Worm (Caenorhabditis elegans): Measurements from ENCODE around the gene dnj-16.
A peak's percentile ranks its signal among the peaks of the same experiment; 100 is the strongest.

Gene dnj-16

DNA sequence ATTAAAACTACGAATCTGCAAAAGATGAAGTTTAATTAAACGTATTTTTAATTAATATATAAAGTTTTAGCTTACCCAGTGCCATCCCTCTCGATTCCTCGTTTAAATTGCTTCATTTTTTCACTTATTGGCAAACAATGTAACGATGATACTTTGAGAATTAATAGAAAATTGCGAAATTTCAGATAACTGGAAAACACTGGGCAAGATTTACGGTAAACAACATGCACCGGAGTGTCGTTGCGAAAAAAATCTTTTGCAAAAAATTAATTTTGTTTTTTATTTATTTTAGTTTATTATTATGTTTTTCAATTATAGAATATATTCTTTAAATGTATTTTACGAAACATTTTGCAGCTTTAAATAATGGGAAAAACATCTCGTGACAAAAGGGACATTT, 13.1 kb downstream of the dnj-16 start, which contains the start of the genes pelo-1 and R74.7:
Gene pelo-1, minus strand, starts transcription at position 151 of the 400 bp plus-strand sequence.
Gene R74.7, plus strand, starts transcription at position 358 of the 400 bp plus-strand sequence.
- TF ChIP-seq W03F9.2 (tag; optimal IDR thresholded peaks at IDR 0.05) = no peak
- TF ChIP-seq dao-5 (tag; optimal IDR thresholded peaks at IDR 0.05) = no peak

DNA sequence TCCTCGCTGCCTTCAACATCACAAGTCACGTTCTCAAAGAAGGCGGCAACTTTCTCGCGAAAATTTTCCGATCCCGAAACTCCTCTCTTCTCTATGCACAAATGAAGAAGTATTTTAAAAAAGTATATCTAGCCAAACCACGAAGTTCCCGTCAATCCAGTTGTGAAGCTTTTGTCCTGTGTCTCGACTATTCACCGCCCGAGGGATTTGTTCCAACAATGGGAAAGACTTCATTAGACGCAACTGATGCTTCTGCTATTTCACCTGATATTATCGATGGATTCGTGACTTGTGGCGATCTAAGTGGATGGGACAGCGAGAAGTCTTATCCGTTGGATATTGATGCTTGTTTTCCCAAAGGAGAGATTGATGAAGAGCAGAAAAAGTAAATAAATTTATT, 14.0 kb downstream of the dnj-16 start:
- no peak for TF ChIP-seq W03F9.2 (tag; optimal IDR thresholded peaks at IDR 0.05)
- no peak for TF ChIP-seq dao-5 (tag; optimal IDR thresholded peaks at IDR 0.05)
- no peak for TF ChIP-seq him-1 (tag; optimal IDR thresholded peaks at IDR 0.05)

DNA sequence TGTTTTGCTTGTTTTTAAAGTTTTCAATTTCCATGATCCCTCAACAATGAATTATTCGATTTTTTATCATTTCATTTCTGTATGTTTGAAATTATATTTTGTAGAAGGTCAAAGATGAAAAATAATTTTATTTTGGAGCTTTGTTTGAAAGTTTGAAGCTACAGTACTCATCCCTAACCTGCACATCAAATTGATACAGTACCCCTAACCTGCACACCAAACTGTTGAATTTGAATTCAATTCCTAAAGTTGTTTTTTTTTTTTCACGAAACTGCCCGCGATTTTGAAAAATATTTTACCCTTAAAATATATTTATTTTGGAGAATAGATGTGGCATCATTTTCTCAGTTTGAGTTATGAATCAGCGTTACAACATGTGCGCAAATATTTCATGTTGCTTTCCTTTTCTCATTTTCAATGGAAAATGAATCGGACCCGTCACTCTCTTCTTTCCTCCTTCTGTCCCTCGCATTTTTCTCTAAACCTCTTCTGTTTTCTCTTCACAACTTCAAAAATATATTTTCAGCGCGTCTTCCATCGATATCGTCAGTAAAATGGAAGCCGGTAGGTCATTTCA, 14.9 kb downstream of the dnj-16 start, which contains the start of gene R74.8:
Gene R74.8, plus strand, starts transcription at position 527 of the 577 bp plus-strand sequence.
- peak; percentile 36 for TF ChIP-seq W03F9.2 (tag; optimal IDR thresholded peaks at IDR 0.05)
- no peak for TF ChIP-seq dao-5 (tag; optimal IDR thresholded peaks at IDR 0.05)
- no peak for TF ChIP-seq him-1 (tag; optimal IDR thresholded peaks at IDR 0.05)

ce11 chrIII:4208210-4208609, 17.3 kb downstream of the dnj-16 start:
- TF ChIP-seq him-1 (tag; optimal IDR thresholded peaks at IDR 0.05) = no peak
- no peak for TF ChIP-seq dao-5 (tag; optimal IDR thresholded peaks at IDR 0.05)
- TF ChIP-seq W03F9.2 (tag; optimal IDR thresholded peaks at IDR 0.05) = no peak

ce11 chrIII:4209188-4209587, 18.2 kb downstream of the dnj-16 start, which contains the start of gene phlp-2:
Gene phlp-2 (plus strand): TSS chrIII:4209488.
- TF ChIP-seq W03F9.2 (tag; optimal IDR thresholded peaks at IDR 0.05) (no peak), him-1 (tag; optimal IDR thresholded peaks at IDR 0.05) (no peak), dao-5 (tag; optimal IDR thresholded peaks at IDR 0.05) (no peak)

- TF ChIP-seq W03F9.2 (tag; optimal IDR thresholded peaks at IDR 0.05) (no peak), him-1 (tag; optimal IDR thresholded peaks at IDR 0.05) (no peak), dao-5 (tag; optimal IDR thresholded peaks at IDR 0.05) (no peak)
These were observed 19.7 kb downstream of the dnj-16 start for ce11 chrIII:4210661-4211060.

DNA sequence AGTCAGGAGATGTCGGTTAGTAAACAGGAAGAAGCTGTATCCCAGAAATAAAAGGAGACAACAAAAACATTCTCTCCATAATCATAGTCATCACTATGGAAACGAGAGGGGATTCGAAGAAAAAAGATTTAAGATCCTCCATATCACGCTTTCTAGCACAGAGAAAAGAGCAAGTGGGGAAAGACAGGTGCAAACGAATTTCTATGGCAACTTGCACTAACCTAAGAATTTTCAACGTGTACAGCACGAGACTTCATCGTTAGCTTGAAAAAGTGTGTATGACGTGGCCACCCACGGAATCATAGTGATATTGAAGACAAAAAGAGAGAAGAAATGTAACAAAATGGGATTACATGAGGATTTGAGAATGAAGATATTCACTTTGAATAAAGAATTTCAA, 29.9 kb downstream of the dnj-16 start:
- no peak for TF ChIP-seq him-1 (tag; optimal IDR thresholded peaks at IDR 0.05)
- TF ChIP-seq dao-5 (tag; optimal IDR thresholded peaks at IDR 0.05) = no peak
- TF ChIP-seq W03F9.2 (tag; optimal IDR thresholded peaks at IDR 0.05) = no peak

ce11 chrIII:4221527-4221926, 30.6 kb downstream of the dnj-16 start:
- no peak for TF ChIP-seq W03F9.2 (tag; optimal IDR thresholded peaks at IDR 0.05)
- no peak for TF ChIP-seq him-1 (tag; optimal IDR thresholded peaks at IDR 0.05)
- no peak for TF ChIP-seq dao-5 (tag; optimal IDR thresholded peaks at IDR 0.05)

DNA sequence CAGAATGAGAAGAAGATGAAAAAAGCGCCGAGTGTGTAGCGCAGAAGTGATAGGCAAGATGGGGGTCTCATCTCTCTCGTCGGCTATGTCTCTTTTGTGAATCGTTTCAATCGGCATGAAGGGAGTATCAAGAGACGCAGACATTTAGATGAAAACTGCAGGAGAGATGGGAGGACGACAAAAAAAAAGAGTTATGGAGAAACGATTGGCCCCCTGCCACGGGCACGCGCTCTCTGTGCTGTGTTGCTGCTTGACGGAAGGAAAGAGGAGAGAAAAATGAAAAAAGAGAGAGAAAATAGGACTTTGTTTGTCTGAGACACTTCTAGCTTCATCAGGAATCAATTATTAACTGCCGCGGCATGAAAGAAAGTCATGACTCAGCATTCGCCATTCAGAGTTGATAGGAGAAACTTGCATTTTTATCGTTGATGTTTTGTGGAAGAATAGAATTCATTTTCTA, 32.8 kb downstream of the dnj-16 start:
- TF ChIP-seq W03F9.2 (tag; optimal IDR thresholded peaks at IDR 0.05) (peak; percentile 41), him-1 (tag; optimal IDR thresholded peaks at IDR 0.05) (peak; percentile 71), dao-5 (tag; optimal IDR thresholded peaks at IDR 0.05) (no peak)

- TF ChIP-seq dao-5 (tag; optimal IDR thresholded peaks at IDR 0.05) (no peak), him-1 (tag; optimal IDR thresholded peaks at IDR 0.05) (no peak), W03F9.2 (tag; optimal IDR thresholded peaks at IDR 0.05) (no peak)
These were observed 33.8 kb downstream of the dnj-16 start for ce11 chrIII:4224722-4225121.

ce11 chrIII:4227363-4227762, 36.4 kb downstream of the dnj-16 start:
- TF ChIP-seq him-1 (tag; optimal IDR thresholded peaks at IDR 0.05) = no peak
- no peak for TF ChIP-seq W03F9.2 (tag; optimal IDR thresholded peaks at IDR 0.05)
- TF ChIP-seq dao-5 (tag; optimal IDR thresholded peaks at IDR 0.05) = no peak

- no peak for TF ChIP-seq him-1 (tag; optimal IDR thresholded peaks at IDR 0.05)
These were observed 37.1 kb downstream of the dnj-16 start, which contains the start of gene mpk-1 for ce11 chrIII:4228008-4228407. Gene mpk-1 (minus strand): TSS chrIII:4228108.

ce11 chrIII:4228841-4229240, 37.9 kb downstream of the dnj-16 start, which contains the start of gene F43C1.5:
Gene F43C1.5 (plus strand): TSS chrIII:4229141.
- TF ChIP-seq dao-5 (tag; optimal IDR thresholded peaks at IDR 0.05) (no peak), W03F9.2 (tag; optimal IDR thresholded peaks at IDR 0.05) (no peak), him-1 (tag; optimal IDR thresholded peaks at IDR 0.05) (no peak)

ce11 chrIII:4230092-4230491, 39.2 kb downstream of the dnj-16 start:
- TF ChIP-seq him-1 (tag; optimal IDR thresholded peaks at IDR 0.05) (no peak), dao-5 (tag; optimal IDR thresholded peaks at IDR 0.05) (no peak), W03F9.2 (tag; optimal IDR thresholded peaks at IDR 0.05) (no peak)

- no peak for TF ChIP-seq him-1 (tag; optimal IDR thresholded peaks at IDR 0.05)
- no peak for TF ChIP-seq dao-5 (tag; optimal IDR thresholded peaks at IDR 0.05)
- no peak for TF ChIP-seq W03F9.2 (tag; optimal IDR thresholded peaks at IDR 0.05)
These were observed 40.4 kb downstream of the dnj-16 start for ce11 chrIII:4231372-4231771.
